Worm (Caenorhabditis elegans) whole organism, L4/young adult: ENCODE measurements around the gene srsx-25.

Experiments used
- W03F9.2 ChIP-seq: fragments of 150-350 bp; optimal IDR thresholded peaks from 2 replicates; lab custom pipeline; 2014; ENCODE audit warnings: missing biosample characterization, missing genetic modification characterization
- dao-5 ChIP-seq: sonication (generic microtip); optimal IDR thresholded peaks from 2 replicates; lab custom pipeline; 2016; ENCODE audit warnings: missing genotype, missing genetic modification characterization, moderate library complexity, missing compliant biosample characterization
- him-1 ChIP-seq: sonication (generic microtip); optimal IDR thresholded peaks from 2 replicates; lab custom pipeline; 2016; ENCODE audit warnings: missing genotype, missing genetic modification reagents, missing genetic modification characterization, missing compliant biosample characterization

srsx-25 gene

DNA sequence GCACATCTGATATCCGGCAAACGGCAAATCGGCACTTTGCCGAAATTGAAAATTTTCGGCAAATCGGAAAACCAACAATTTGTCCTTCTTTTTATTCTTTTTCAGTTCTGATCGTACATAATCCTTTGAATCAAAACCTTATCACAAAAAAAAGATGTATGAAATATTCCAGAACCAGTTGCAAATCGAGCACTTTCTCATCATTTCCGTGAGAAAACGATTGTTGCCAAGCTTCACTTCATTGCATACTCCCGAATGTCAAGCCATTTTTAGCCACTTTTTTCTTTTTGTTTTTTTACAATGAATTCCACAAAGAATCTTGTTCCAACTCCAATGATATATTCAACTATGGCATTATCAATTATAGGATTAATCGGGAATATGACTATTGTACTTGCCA, at the start of gene srsx-25:
Gene srsx-25, plus strand, starts transcription at position 301 of the 400 bp plus-strand sequence.
- TF ChIP-seq dao-5 (tag; lab: Kevin White, UChicago) (no peak), W03F9.2 (tag; lab: Kevin White, UChicago) (no peak), him-1 (no peak)

DNA sequence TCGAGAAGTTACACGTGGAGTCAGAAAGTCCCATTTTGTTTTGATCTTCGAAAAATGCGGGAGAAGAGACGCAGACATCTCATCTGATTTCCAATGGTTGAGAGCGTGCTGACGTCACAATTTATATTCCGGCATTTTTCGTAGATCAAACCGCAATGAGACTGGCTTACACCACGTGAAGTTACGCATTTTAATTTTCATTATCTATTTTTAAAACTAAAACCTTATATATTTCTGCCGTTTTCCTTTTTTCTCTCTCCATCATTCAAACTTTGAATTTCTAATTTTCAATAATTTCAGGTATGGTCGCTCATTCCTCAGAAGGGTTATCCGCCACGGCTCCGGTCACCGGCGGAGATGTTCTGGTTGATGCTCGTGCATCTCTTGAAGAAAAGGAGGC, 49.6 kb upstream of the srsx-25 start, which contains the start of gene fat-1:
Gene fat-1, plus strand, starts transcription at position 301 of the 400 bp plus-strand sequence.
- no peak for TF ChIP-seq him-1

DNA sequence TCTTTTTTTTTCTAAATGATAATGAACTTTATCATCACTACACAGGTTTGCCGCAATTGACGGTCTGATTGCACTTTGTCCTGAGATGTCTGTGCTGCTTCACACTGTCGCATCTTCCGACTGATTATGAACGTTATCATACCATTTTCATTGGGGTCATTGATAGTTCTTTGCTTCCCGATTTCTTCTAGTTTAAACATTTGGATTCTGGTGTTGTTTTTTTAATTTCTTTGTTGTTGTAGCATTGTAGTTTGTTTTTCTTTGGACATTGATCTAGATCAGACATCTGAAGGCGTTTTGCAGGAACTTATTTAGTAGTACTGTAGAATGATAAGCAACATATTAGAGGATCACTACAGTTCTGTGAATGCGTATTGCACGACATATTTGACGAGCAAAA, 46.2 kb upstream of the srsx-25 start:
- TF ChIP-seq dao-5 (tag; lab: Kevin White, UChicago): no peak

DNA sequence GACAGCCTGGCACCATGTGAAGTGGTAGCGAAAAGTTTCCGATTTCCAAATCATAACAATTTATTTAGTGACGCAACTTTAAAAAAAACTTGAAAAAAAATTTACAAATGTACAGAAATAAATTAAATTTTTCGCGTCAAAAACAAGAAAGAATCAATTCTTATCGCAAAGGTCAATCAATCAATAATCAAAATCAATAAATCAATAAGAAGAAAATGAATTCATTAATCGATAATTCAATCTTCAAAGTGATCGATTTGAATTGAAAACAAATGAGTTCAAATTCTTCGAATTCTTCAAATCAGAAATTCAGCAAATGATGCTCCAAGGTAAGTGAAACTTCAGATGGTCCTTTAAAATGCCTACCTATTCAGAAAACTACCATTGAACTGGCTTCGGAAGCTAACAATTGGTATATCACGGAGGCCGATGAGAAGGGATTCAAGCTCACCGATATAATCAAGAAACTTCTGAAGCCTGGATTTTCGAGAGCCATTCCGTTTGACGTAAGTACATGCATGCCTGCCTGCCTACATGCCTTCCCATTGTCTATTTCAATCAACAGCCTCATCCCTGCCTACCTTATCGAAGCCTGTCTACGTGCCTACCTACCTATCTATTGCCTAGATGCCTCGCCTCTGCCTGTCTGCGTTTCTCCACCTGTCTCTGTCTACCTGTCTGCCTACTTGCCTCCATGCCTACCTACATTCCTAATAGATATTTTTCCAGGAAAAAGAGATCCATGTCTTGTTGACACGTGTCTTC, 44.9 kb upstream of the srsx-25 start:
- no peak for TF ChIP-seq W03F9.2 (tag; lab: Kevin White, UChicago)
- TF ChIP-seq him-1: no peak
- TF ChIP-seq dao-5 (tag; lab: Kevin White, UChicago): no peak

DNA sequence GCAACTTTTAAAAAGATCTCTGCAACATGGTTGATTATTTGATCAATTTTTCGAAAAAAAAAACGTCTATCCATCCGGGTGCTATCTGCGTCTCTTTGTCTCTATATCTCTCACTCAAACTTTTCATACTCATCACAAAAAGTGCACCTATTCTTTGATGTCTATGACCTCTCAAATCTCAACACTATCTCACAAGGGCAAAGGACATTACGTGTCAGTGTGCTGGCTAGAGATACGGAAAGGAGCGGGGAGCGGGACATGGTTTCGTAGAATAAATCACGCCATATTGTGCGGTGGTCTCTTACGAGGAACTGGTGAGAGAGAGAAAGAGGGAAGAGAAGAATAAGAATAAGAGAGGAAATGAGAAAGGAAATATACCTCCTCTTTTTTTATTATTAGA, 42.5 kb upstream of the srsx-25 start:
- TF ChIP-seq W03F9.2 (tag; lab: Kevin White, UChicago) (peak; percentile 19), dao-5 (tag; lab: Kevin White, UChicago) (no peak), him-1 (no peak)

DNA sequence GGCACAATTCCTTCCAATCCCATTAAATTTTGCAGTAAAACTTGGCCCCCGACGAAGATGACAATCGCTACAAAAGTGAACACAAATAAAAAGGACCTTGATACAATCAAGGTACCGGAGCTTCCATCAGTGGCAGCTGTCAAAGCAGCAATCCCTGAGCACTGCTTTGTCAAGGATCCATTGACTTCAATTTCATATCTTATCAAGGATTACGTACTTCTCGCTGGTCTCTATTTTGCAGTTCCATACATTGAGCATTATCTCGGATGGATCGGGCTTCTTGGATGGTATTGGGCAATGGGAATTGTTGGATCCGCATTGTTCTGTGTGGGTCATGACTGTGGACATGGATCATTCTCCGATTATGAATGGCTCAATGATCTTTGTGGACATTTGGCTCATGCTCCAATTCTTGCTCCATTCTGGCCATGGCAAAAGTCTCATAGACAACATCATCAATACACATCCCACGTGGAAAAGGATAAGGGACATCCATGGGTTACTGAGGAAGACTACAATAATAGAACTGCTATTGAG, 41.1 kb upstream of the srsx-25 start, which contains the start of gene fat-2:
Gene fat-2, plus strand, starts transcription at position 51 of the 537 bp plus-strand sequence.
- TF ChIP-seq him-1 (no peak), dao-5 (tag; lab: Kevin White, UChicago) (no peak), W03F9.2 (tag; lab: Kevin White, UChicago) (no peak)

DNA sequence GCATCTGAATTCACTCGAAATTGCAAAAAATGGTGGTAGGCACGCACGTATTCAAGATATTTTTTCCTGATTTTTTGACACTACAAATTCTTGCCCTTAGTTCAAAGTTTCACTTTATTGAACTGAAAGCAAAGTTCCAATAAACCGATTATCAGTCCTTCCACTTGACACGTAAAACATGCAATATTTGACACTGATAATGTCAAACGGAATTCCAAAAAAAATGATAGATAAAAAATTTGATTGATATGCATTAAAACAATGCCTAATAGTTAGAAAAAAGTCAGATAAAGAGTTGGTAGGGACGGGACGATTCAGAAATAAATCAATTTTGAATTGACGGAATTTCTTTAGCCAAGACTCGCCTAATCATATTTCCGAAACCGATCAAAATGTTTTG, 37.9 kb upstream of the srsx-25 start:
- TF ChIP-seq W03F9.2 (tag; lab: Kevin White, UChicago): no peak
- no peak for TF ChIP-seq dao-5 (tag; lab: Kevin White, UChicago)
- no peak for TF ChIP-seq him-1

DNA sequence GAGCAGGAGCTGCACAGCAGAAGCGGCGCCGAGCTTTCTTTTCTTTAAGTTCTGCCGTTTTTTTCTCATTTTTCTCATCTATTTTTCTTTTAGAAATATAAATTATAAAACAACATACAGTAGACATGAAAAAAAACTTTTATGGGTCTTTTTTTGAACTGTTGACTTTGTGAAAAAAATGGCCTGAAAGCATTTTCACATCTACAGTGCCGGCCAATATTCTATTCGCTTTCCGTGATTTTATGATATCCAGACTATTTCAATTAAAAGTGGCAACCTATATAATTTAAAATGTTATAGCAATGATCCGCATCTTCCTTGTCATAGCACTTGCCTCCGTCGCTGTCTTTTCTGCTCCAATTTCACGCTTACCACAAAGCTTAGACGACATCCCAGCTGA, 36.9 kb upstream of the srsx-25 start, which contains the start of gene far-6:
Gene far-6, plus strand, starts transcription at position 301 of the 400 bp plus-strand sequence.
- no peak for TF ChIP-seq W03F9.2 (tag; lab: Kevin White, UChicago)
- no peak for TF ChIP-seq dao-5 (tag; lab: Kevin White, UChicago)
- no peak for TF ChIP-seq him-1

DNA sequence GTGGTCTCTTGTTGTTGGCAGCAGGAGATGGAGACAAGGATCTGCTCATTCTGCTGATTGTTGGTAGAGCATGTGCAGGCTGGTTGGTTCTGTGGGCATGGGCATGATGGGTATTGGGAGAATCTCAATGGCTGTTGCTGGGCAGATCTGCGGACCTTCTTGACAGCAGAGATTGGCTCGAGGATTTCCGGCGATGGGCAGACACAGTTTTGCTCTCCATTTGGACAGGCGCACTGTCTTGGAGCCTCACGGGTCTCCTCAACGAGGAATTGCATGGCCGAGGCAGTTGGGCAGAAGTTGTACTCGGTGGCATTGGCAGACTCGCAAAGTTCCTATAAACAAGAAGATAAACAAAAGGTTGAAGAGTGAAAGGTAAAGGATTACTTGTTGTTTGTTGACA, 34.4 kb upstream of the srsx-25 start:
- TF ChIP-seq W03F9.2 (tag; lab: Kevin White, UChicago) (no peak), dao-5 (tag; lab: Kevin White, UChicago) (no peak), him-1 (no peak)

DNA sequence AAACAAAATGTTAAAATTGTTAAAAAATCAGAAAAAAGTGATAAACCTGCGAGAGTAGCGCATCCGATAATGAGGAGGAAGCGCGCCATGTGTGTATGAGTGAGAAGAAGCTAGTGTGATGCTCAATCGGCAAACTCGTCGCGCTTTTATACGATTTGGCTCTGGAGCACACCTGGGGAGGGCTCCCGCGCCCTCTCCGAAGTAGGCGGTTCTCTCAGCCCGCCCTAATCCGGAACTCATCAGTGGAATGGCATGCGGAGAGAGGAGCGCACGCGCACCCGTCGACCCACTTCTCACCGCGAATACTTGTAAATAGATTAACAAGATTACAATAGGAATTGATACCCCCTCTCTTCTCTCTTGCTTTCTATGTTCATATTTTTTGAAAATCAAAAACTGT, 33.7 kb upstream of the srsx-25 start, which contains the start of gene pqn-74:
Gene pqn-74, minus strand, starts transcription at position 122 of the 400 bp plus-strand sequence.
- TF ChIP-seq W03F9.2 (tag; lab: Kevin White, UChicago) (no peak), him-1 (no peak), dao-5 (tag; lab: Kevin White, UChicago) (no peak)

DNA sequence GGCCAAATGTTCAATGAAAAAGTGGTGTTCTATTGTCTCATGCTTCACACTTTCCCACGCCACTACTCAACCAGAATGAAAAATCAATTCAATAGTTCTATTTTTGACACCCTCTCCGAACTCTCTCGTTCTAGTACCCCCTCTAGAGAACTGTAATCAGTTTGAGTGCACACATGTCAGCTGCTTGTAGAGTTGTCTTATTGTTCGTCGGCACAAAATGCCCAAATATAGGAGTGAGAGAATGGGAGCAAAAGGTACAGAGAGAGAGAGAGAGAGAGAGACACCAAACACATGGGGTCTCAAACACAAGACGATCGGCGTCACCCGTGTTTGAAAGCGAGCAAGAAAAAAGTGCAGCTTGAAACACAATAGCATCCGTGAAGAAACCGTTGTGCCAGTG, 30.7 kb upstream of the srsx-25 start:
- TF ChIP-seq dao-5 (tag; lab: Kevin White, UChicago) (no peak), W03F9.2 (tag; lab: Kevin White, UChicago) (no peak), him-1 (no peak)

DNA sequence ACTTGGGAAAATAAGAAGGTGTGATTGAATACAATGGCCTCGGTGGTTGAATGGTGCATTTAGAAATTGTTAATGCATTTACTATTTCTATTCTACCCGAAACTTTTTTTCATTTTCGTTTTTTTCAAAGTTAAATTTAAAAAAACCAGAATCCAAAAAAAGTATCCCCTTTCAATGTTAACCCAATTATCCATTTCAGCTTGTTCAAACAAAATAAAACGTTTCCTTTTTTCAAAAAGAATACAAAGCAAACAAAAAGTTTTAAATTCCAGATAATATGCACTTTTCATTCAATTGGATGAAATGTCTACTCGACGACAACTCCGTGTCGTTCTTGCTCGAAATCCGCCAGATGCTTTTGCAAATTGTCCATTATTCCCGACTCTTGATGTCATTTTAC, 22.4 kb upstream of the srsx-25 start, which contains the start of gene W02A2.5:
Gene W02A2.5, plus strand, starts transcription at position 301 of the 400 bp plus-strand sequence.
- no peak for TF ChIP-seq W03F9.2 (tag; lab: Kevin White, UChicago)
- TF ChIP-seq dao-5 (tag; lab: Kevin White, UChicago): no peak
- TF ChIP-seq him-1: no peak

DNA sequence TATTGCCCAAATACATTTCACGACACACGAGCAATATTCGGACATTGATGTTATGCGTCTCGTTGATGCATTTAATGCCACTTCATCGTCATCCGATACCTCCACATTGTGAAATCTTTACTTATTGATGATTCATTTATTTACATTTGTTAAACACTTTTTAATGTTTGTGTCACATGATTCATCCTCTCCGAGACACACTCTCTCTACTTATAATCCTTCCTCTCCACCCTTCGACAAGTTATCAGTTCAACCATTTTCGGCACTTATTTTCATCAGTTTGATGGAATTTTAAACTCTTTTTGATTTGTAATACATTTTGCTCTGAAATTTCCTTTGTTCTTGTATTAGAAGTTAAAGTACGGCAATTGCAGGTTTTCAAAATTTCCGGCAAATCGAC, 18.9 kb upstream of the srsx-25 start:
- no peak for TF ChIP-seq dao-5 (tag; lab: Kevin White, UChicago)
- no peak for TF ChIP-seq him-1
- TF ChIP-seq W03F9.2 (tag; lab: Kevin White, UChicago): no peak

DNA sequence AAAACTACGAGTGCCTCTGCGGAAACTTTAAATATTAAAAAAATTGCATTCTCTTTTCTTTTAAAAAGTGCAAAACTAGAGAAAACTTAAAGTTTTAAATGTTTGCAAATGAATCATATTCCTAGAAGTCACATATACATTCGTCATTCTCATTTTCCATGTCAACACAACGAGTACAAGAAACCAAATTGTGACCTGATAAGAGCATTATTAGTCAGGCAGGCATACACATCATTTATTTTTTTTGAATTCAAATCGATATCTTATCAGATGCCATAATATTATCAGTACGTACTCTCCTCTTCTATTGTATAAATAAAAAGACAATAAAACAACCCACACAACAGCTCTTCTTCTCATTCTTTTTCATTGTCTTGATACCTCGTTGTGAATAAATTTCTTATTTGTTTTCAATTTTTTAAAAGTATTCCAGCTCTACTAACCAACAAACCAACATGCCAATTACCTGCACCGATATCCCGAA, 17.7 kb upstream of the srsx-25 start, which contains the start of gene W02A2.9:
Gene W02A2.9, plus strand, starts transcription at position 434 of the 484 bp plus-strand sequence.
- TF ChIP-seq him-1 (no peak), W03F9.2 (tag; lab: Kevin White, UChicago) (no peak), dao-5 (tag; lab: Kevin White, UChicago) (no peak)
